Fruit fly (Drosophila melanogaster) whole organism, embryonic: Measurements from ENCODE around the gene ND-39.

Experiments used
- CG11723 ChIP-seq: fragments of 200-800 bp; sonication (Bioruptor generic); optimal IDR thresholded peaks from 2 replicates; lab custom pipeline; 2017; ENCODE audit warnings: missing biosample characterization, mild to moderate bottlenecking, missing genetic modification characterization
- CG12659 ChIP-seq: fragments of 200-800 bp; sonication (Bioruptor generic); optimal IDR thresholded peaks from 3 replicates; lab custom pipeline; 2017; ENCODE audit warnings: mild to moderate bottlenecking, missing biosample characterization, missing genetic modification reagents, missing genetic modification characterization
- CG13624 ChIP-seq: fragments of 200-800 bp; sonication (Bioruptor generic); optimal IDR thresholded peaks from 2 replicates; lab custom pipeline; 2016; ENCODE audit warnings: missing biosample characterization, missing genetic modification characterization
- CG14050 ChIP-seq: fragments of 200-800 bp; sonication (Bioruptor generic); IDR thresholded peaks from 3 replicates; pipeline ENCODE4 v1.3.6; 2022; ENCODE audit warnings: missing biosample characterization, missing genetic modification characterization
- CG14860 ChIP-seq: fragments of 200-800 bp; sonication (Bioruptor generic); IDR thresholded peaks from 3 replicates; pipeline ENCODE4 v1.3.6; 2022; ENCODE audit warnings: missing biosample characterization, missing genetic modification characterization; ENCODE audit not compliant: partially characterized antibody
- CG17568 ChIP-seq: fragments of 200-800 bp; sonication (Bioruptor generic); optimal IDR thresholded peaks from 2 replicates; lab custom pipeline; 2018; ENCODE audit warnings: missing biosample characterization, mild to moderate bottlenecking, missing genetic modification characterization, moderate library complexity
- CG1792 ChIP-seq: fragments of 200-800 bp; sonication (Bioruptor generic); optimal IDR thresholded peaks from 2 replicates; lab custom pipeline; 2016; ENCODE audit warnings: missing biosample characterization, missing genetic modification characterization
- CG1832 ChIP-seq: fragments of 200-800 bp; sonication (Bioruptor generic); optimal IDR thresholded peaks from 2 replicates; lab custom pipeline; 2017; ENCODE audit warnings: missing biosample characterization, mild to moderate bottlenecking, missing genetic modification characterization, inconsistent platforms
- CG18764 ChIP-seq: fragments of 200-800 bp; sonication (Bioruptor generic); optimal IDR thresholded peaks from 3 replicates; lab custom pipeline; 2016; ENCODE audit warnings: missing biosample characterization, missing genetic modification characterization
- CG2875 ChIP-seq: fragments of 200-800 bp; sonication (Bioruptor generic); optimal IDR thresholded peaks from 2 replicates; lab custom pipeline; 2017; ENCODE audit warnings: missing biosample characterization, mild to moderate bottlenecking, missing genetic modification characterization, missing genetic modification reagents
- CG2889 ChIP-seq: fragments of 200-800 bp; sonication (Bioruptor generic); IDR thresholded peaks from 3 replicates; pipeline ENCODE4 v1.3.6; 2022; ENCODE audit warnings: missing biosample characterization, missing genetic modification characterization
- CG3163 ChIP-seq: fragments of 200-800 bp; sonication (Bioruptor generic); optimal IDR thresholded peaks from 3 replicates; lab custom pipeline; 2016; ENCODE audit warnings: missing biosample characterization, missing genetic modification characterization
- CG33213 ChIP-seq: fragments of 200-800 bp; sonication (Bioruptor generic); optimal IDR thresholded peaks from 3 replicates; lab custom pipeline; 2016; ENCODE audit warnings: missing biosample characterization, missing genetic modification characterization
- CG34422 ChIP-seq: fragments of 200-800 bp; sonication (Bioruptor generic); IDR thresholded peaks from 3 replicates; pipeline ENCODE4 v1.3.6; 2022; ENCODE audit warnings: missing biosample characterization, missing genetic modification characterization
- CG4328 ChIP-seq: fragments of 200-800 bp; sonication (Bioruptor generic); optimal IDR thresholded peaks from 3 replicates; lab custom pipeline; 2017; ENCODE audit warnings: missing biosample characterization, missing genetic modification reagents, missing genetic modification characterization
- CG4360 ChIP-seq: fragments of 200-800 bp; sonication (Bioruptor generic); IDR thresholded peaks from 2 replicates; pipeline ENCODE4 v1.3.6; 2022; ENCODE audit warnings: missing biosample characterization, missing genetic modification characterization
- CG6272 ChIP-seq: fragments of 200-800 bp; sonication (Bioruptor generic); IDR thresholded peaks from 2 replicates; pipeline ENCODE4 v1.3.6; 2022; ENCODE audit warnings: missing biosample characterization, missing genetic modification characterization
- CG9727 ChIP-seq: fragments of 200-800 bp; sonication (Bioruptor generic); optimal IDR thresholded peaks from 3 replicates; lab custom pipeline; 2017; ENCODE audit warnings: missing biosample characterization, mild to moderate bottlenecking, missing genetic modification characterization
- D ChIP-seq, 2 experiments: fragments of 200-800 bp in 1 of 2; fragments of >200 bp in 1 of 2; sonication (Bioruptor generic) in 1 of 2; optimal IDR thresholded peaks; 2 replicates in 1 of 2; 3 replicates in 1 of 2; lab custom pipeline; 2017; ENCODE audit warnings: mild to moderate bottlenecking in 1 of 2, missing biosample characterization in 1 of 2, missing genetic modification characterization in 1 of 2, missing genetic modification reagents in 1 of 2
- Dad ChIP-seq: fragments of 200-800 bp; sonication (Bioruptor generic); optimal IDR thresholded peaks from 3 replicates; lab custom pipeline; 2016; ENCODE audit warnings: missing biosample characterization, missing genetic modification characterization
- Dbx ChIP-seq: fragments of 200-800 bp; sonication (Bioruptor generic); IDR thresholded peaks from 3 replicates; pipeline ENCODE4 v1.3.6; 2022; ENCODE audit warnings: missing biosample characterization, missing genetic modification characterization
- Dek ChIP-seq: fragments of 200-800 bp; sonication (Bioruptor generic); optimal IDR thresholded peaks from 3 replicates; lab custom pipeline; 2019; ENCODE audit warnings: missing biosample characterization, mild to moderate bottlenecking, missing genetic modification characterization, moderate library complexity
- Jarid2 ChIP-seq: fragments of 200-800 bp; sonication (Bioruptor generic); optimal IDR thresholded peaks from 3 replicates; lab custom pipeline; 2017; ENCODE audit warnings: mild to moderate bottlenecking, missing biosample characterization, missing genetic modification reagents, missing genetic modification characterization
- MTF-1 ChIP-seq: fragments of 200-800 bp; sonication (Bioruptor generic); optimal IDR thresholded peaks from 2 replicates; lab custom pipeline; 2018; ENCODE audit warnings: missing biosample characterization, mild to moderate bottlenecking, missing genetic modification characterization, borderline replicate concordance
- Opbp ChIP-seq: fragments of 200-800 bp; sonication (Bioruptor generic); IDR thresholded peaks from 3 replicates; pipeline ENCODE4 v1.3.6; 2022; ENCODE audit warnings: missing biosample characterization, missing genetic modification characterization; ENCODE audit not compliant: partially characterized antibody
- Poxn ChIP-seq: fragments of 200-800 bp; sonication (Bioruptor generic); IDR thresholded peaks from 2 replicates; pipeline ENCODE4 v1.3.6; 2022; ENCODE audit warnings: missing biosample characterization, missing genetic modification characterization
- Trl ChIP-seq, 3 experiments: fragments of >200 bp in 2 of 3; fragments of 200-800 bp in 1 of 3; sonication (Bioruptor generic) in 1 of 3; optimal IDR thresholded peaks; 2 replicates in 1 of 3; 3 replicates in 2 of 3; lab custom pipeline; 2016 to 2017; ENCODE audit warnings: missing biosample characterization in 1 of 3, missing genetic modification characterization in 1 of 3
- Vsx1 ChIP-seq: fragments of 200-800 bp; sonication (Bioruptor generic); optimal IDR thresholded peaks from 2 replicates; lab custom pipeline; 2017; ENCODE audit warnings: missing biosample characterization, mild to moderate bottlenecking, missing genetic modification characterization, missing genetic modification reagents
- al ChIP-seq: fragments of 200-800 bp; sonication (Bioruptor generic); IDR thresholded peaks from 2 replicates; pipeline ENCODE4 v1.3.6; 2022; ENCODE audit warnings: missing biosample characterization, missing genetic modification characterization
- bcd ChIP-seq: fragments of 200-800 bp; sonication (Bioruptor generic); optimal IDR thresholded peaks from 2 replicates; lab custom pipeline; 2017; ENCODE audit warnings: missing biosample characterization, mild to moderate bottlenecking, missing genetic modification characterization
- ci ChIP-seq: fragments of 200-800 bp; sonication (Bioruptor generic); IDR thresholded peaks from 3 replicates; pipeline ENCODE4 v1.3.6; 2022; ENCODE audit warnings: missing biosample characterization, missing genetic modification characterization
- fd102C ChIP-seq: fragments of 200-800 bp; sonication (Bioruptor generic); optimal IDR thresholded peaks from 2 replicates; lab custom pipeline; 2018; ENCODE audit warnings: missing biosample characterization, mild to moderate bottlenecking, missing genetic modification characterization, moderate library complexity
- gce ChIP-seq: fragments of 200-800 bp; sonication (Bioruptor generic); IDR thresholded peaks from 3 replicates; pipeline ENCODE4 v1.3.6; 2022; ENCODE audit warnings: missing biosample characterization, missing genetic modification characterization
- gcm ChIP-seq: fragments of 200-800 bp; sonication (Bioruptor generic); optimal IDR thresholded peaks from 2 replicates; lab custom pipeline; 2019; ENCODE audit warnings: missing biosample characterization, mild to moderate bottlenecking, missing genetic modification characterization, moderate library complexity
- ham ChIP-seq: fragments of 200-800 bp; sonication (Bioruptor generic); IDR thresholded peaks from 2 replicates; pipeline ENCODE4 v1.3.6; 2022; ENCODE audit warnings: missing biosample characterization, missing genetic modification characterization
- jigr1 ChIP-seq: fragments of 200-800 bp; sonication (Bioruptor generic); IDR thresholded peaks from 3 replicates; pipeline ENCODE4 v1.3.6; 2022; ENCODE audit warnings: missing biosample characterization, missing genetic modification characterization
- kay ChIP-seq: fragments of 200-800 bp; sonication (Bioruptor generic); optimal IDR thresholded peaks from 2 replicates; lab custom pipeline; 2016; ENCODE audit warnings: missing biosample characterization, missing genetic modification characterization
- klu ChIP-seq: fragments of 200-800 bp; sonication (Bioruptor generic); IDR thresholded peaks from 2 replicates; pipeline ENCODE4 v1.3.6; 2022; ENCODE audit warnings: missing biosample characterization, missing genetic modification characterization
- lab ChIP-seq: fragments of 200-800 bp; sonication (Bioruptor generic); optimal IDR thresholded peaks from 3 replicates; lab custom pipeline; 2017; ENCODE audit warnings: missing biosample characterization, missing genetic modification characterization, mild to moderate bottlenecking, moderate library complexity, missing genetic modification reagents
- mld ChIP-seq: fragments of 200-800 bp; sonication (Bioruptor generic); IDR thresholded peaks from 3 replicates; pipeline ENCODE4 v1.3.6; 2022; ENCODE audit warnings: missing biosample characterization, missing genetic modification characterization; ENCODE audit not compliant: partially characterized antibody
- pan ChIP-seq, 4 experiments: fragments of >200 bp in 3 of 4; fragments of 200-800 bp in 1 of 4; sonication (Bioruptor generic) in 1 of 4; optimal IDR thresholded peaks in 3 of 4; IDR thresholded peaks in 1 of 4; 2 replicates each; pipeline versions ENCODE4 v1.3.6 to Lab custom; 2017 to 2022; ENCODE audit warnings: missing biosample characterization in 2 of 4, missing genetic modification characterization in 2 of 4, mixed read lengths in 1 of 4
- pb ChIP-seq: fragments of 200-800 bp; sonication (Bioruptor generic); optimal IDR thresholded peaks from 3 replicates; lab custom pipeline; 2016; ENCODE audit warnings: missing biosample characterization, missing genetic modification characterization
- salm ChIP-seq: fragments of 200-800 bp; sonication (Bioruptor generic); optimal IDR thresholded peaks from 2 replicates; lab custom pipeline; 2018; ENCODE audit warnings: missing biosample characterization, mild to moderate bottlenecking, missing genetic modification characterization
- sens ChIP-seq: fragments of 200-800 bp; sonication (Bioruptor generic); peaks from one replicate; lab custom pipeline; 2016; ENCODE audit warnings: missing biosample characterization, missing genetic modification characterization
- sim ChIP-seq: fragments of 200-800 bp; sonication (Bioruptor generic); IDR thresholded peaks from 2 replicates; pipeline ENCODE4 v1.3.6; 2022; ENCODE audit warnings: missing biosample characterization, missing genetic modification characterization
- slou ChIP-seq: fragments of 200-800 bp; sonication (Bioruptor generic); optimal IDR thresholded peaks from 3 replicates; lab custom pipeline; 2016; ENCODE audit warnings: missing biosample characterization, missing genetic modification characterization
- sug ChIP-seq: fragments of 200-800 bp; optimal IDR thresholded peaks from 2 replicates; lab custom pipeline; 2019; ENCODE audit warnings: missing biosample characterization, mild to moderate bottlenecking, missing genetic modification characterization, moderate library complexity
- unpg ChIP-seq: fragments of 200-800 bp; sonication (Bioruptor generic); optimal IDR thresholded peaks from 3 replicates; lab custom pipeline; 2018; ENCODE audit warnings: missing biosample characterization, mild to moderate bottlenecking, missing genetic modification characterization, moderate library complexity

The ND-39 gene

dm6 chr3L:20517179-20517834 lies 25.4 kb downstream of the ND-39 start (continued):
- TF ChIP-seq D (optimal IDR thresholded peaks at IDR 0.05; lab: Kevin White, UChicago) = peak; percentile 74
- no peak for TF ChIP-seq D (GFP tag; optimal IDR thresholded peaks at IDR 0.05; lab: Kevin White, UChicago)
- TF ChIP-seq CG18764 (GFP tag; lab: Kevin White, UChicago) = no peak
- TF ChIP-seq CG2875 (GFP tag; lab: Kevin White, UChicago) = peak; percentile 8
- no peak for TF ChIP-seq bcd (GFP tag; lab: Kevin White, UChicago)
- no peak for TF ChIP-seq pb (GFP tag; lab: Kevin White, UChicago)
- TF ChIP-seq Jarid2 = no peak
- peak; percentile 91 for TF ChIP-seq CG1832 (GFP tag; lab: Kevin White, UChicago)
- peak; percentile 45; the same call in 1 of the 2 replicates for TF ChIP-seq CG4360 (GFP tag; lab: Robert Waterston, UW)
- peak; percentile 21; the same call in 1 of the 3 replicates for TF ChIP-seq CG34422 (GFP tag; lab: Robert Waterston, UW)
- peak; percentile 64 for TF ChIP-seq sens (GFP tag; lab: Kevin White, UChicago)
- TF ChIP-seq CG1792 = no peak
- TF ChIP-seq kay = peak; percentile 73
- no peak for TF ChIP-seq unpg (GFP tag; lab: Kevin White, UChicago)
- TF ChIP-seq Dbx (GFP tag; lab: Robert Waterston, UW) = no peak
- TF ChIP-seq slou (GFP tag; lab: Kevin White, UChicago) = no peak
- no peak for TF ChIP-seq CG13624 (GFP tag; lab: Kevin White, UChicago)
- TF ChIP-seq al (GFP tag; lab: Robert Waterston, UW) = no peak
- TF ChIP-seq CG11723 (GFP tag; lab: Kevin White, UChicago) = peak; percentile 22
- no peak for TF ChIP-seq CG33213 (GFP tag; lab: Kevin White, UChicago)
- no peak for TF ChIP-seq Vsx1 (GFP tag; lab: Kevin White, UChicago)
- TF ChIP-seq jigr1 (GFP tag; lab: Robert Waterston, UW) = no peak
- no peak for TF ChIP-seq CG14860 (GFP tag; lab: Robert Waterston, UW)
- TF ChIP-seq CG12659 (GFP tag; lab: Kevin White, UChicago) = no peak
- TF ChIP-seq lab (GFP tag; lab: Kevin White, UChicago) = no peak
- TF ChIP-seq sug (tag; lab: Kevin White, UChicago) = no peak
- no peak for TF ChIP-seq salm (tag; lab: Kevin White, UChicago)
- TF ChIP-seq CG4328 (GFP tag; lab: Kevin White, UChicago) = no peak
- no peak for TF ChIP-seq CG14050
- TF ChIP-seq ham (GFP tag; lab: Robert Waterston, UW) = no peak
- no peak for TF ChIP-seq sim (GFP tag; lab: Robert Waterston, UW)
- TF ChIP-seq Trl (optimal IDR thresholded peaks at IDR 0.05; lab: Kevin White, UChicago) = peak; percentile 66 to 70
- TF ChIP-seq Trl (GFP tag; optimal IDR thresholded peaks at IDR 0.05; lab: Kevin White, UChicago) = no peak
- no peak for TF ChIP-seq CG9727
- no peak for TF ChIP-seq Poxn (GFP tag; lab: Robert Waterston, UW)
- TF ChIP-seq fd102C (GFP tag; lab: Kevin White, UChicago) = no peak
- no peak for TF ChIP-seq CG6272
- TF ChIP-seq MTF-1 (GFP tag; lab: Kevin White, UChicago) = no peak
- peak; percentile 41; the same call in 2 of the 3 replicates for TF ChIP-seq ci (GFP tag; lab: Robert Waterston, UW)
- TF ChIP-seq Dad (GFP tag; lab: Kevin White, UChicago) = no peak
- TF ChIP-seq Dek (tag; lab: Kevin White, UChicago) = no peak
- TF ChIP-seq Opbp (GFP tag; lab: Robert Waterston, UW) = no peak
- no peak for TF ChIP-seq mld (GFP tag; lab: Robert Waterston, UW)
- no peak for TF ChIP-seq CG17568 (GFP tag; lab: Kevin White, UChicago)
- TF ChIP-seq CG2889 (GFP tag; lab: Robert Waterston, UW) = no peak
- TF ChIP-seq pan (optimal IDR thresholded peaks at IDR 0.05; lab: Kevin White, UChicago) = no peak
- TF ChIP-seq pan (GFP tag; optimal IDR thresholded peaks at IDR 0.05 in 1 of 2, IDR thresholded peaks at IDR 0.05 in 1 of 2) = no peak
- peak; percentile 61 for TF ChIP-seq CG3163 (GFP tag; lab: Kevin White, UChicago)
- no peak for TF ChIP-seq gcm (GFP tag; lab: Kevin White, UChicago)
- TF ChIP-seq klu (GFP tag; lab: Robert Waterston, UW) = no peak
- no peak for TF ChIP-seq gce (GFP tag; lab: Robert Waterston, UW)
